Worm (Caenorhabditis elegans) whole organism, L1 larva: Measurements from ENCODE around the gene nhr-152.

Experiments used
- alr-1 ChIP-seq: fragments of 200-800 bp; sonication (Bioruptor generic); optimal IDR thresholded peaks from 2 replicates; lab custom pipeline; 2018; ENCODE audit warnings: borderline replicate concordance, mild to moderate bottlenecking, missing genetic modification characterization, missing compliant biosample characterization
- ceh-88 ChIP-seq: fragments of 200-800 bp; sonication (Bioruptor generic); IDR thresholded peaks from 2 replicates; pipeline ENCODE4 v1.3.6; 2022; ENCODE audit warnings: missing genetic modification characterization, missing compliant biosample characterization
- ceh-90 ChIP-seq: sonication (generic microtip); optimal IDR thresholded peaks from 2 replicates; lab custom pipeline; 2016; ENCODE audit warnings: missing genetic modification characterization, missing compliant biosample characterization
- efl-1 ChIP-seq, 4 experiments: fragments of 150-350 bp; optimal IDR thresholded peaks in 3 of 4; peaks in 1 of 4; 1 replicate in 1 of 4; 2 replicates in 3 of 4; lab custom pipeline; 2014; ENCODE audit warnings: missing biosample characterization in 2 of 4, missing genetic modification characterization in 2 of 4, missing genetic modification reagents in 2 of 4
- egl-27 ChIP-seq, 2 experiments: fragments of 150-350 bp in 1 of 2; sonication (generic microtip); optimal IDR thresholded peaks; 3 replicates each; lab custom pipeline; 2017 to 2018; ENCODE audit warnings: missing biosample characterization in 2 of 2, missing genetic modification characterization in 2 of 2, missing genetic modification reagents in 2 of 2
- elt-3 ChIP-seq, 6 experiments: fragments of 150-350 bp in 1 of 6; sonication (generic microtip); optimal IDR thresholded peaks; 2 replicates each; lab custom pipeline; 2017 to 2018; ENCODE audit warnings: missing biosample characterization in 6 of 6, missing genetic modification characterization in 6 of 6, inconsistent platforms in 1 of 6
- grh-1 ChIP-seq: fragments of 200-800 bp; sonication (Bioruptor generic); IDR thresholded peaks from 2 replicates; pipeline ENCODE4 v1.3.6; 2022; ENCODE audit warnings: missing genetic modification reagents, missing genetic modification characterization, missing compliant biosample characterization
- isw-1 ChIP-seq: fragments of 200-800 bp; sonication (Bioruptor generic); IDR thresholded peaks from 2 replicates; pipeline ENCODE4 v1.3.6; 2022; ENCODE audit warnings: missing genetic modification characterization, missing compliant biosample characterization
- lin-13 ChIP-seq: fragments of 150-350 bp; optimal IDR thresholded peaks from 2 replicates; lab custom pipeline; 2014; ENCODE audit warnings: missing biosample characterization, missing genetic modification reagents, missing genetic modification characterization
- lin-14 ChIP-seq: fragments of 200-800 bp; sonication (Bioruptor generic); optimal IDR thresholded peaks from 2 replicates; lab custom pipeline; 2018; ENCODE audit warnings: mild to moderate bottlenecking, missing genetic modification characterization, moderate library complexity, missing compliant biosample characterization
- lsy-2 ChIP-seq, 2 experiments: fragments of 150-350 bp; optimal IDR thresholded peaks; 2 replicates each; lab custom pipeline; 2014; ENCODE audit warnings: missing biosample characterization in 2 of 2, missing genetic modification characterization in 2 of 2
- mab-9 ChIP-seq: fragments of 200-800 bp; sonication (Bioruptor generic); IDR thresholded peaks from 2 replicates; pipeline ENCODE4 v1.3.6; 2022; ENCODE audit warnings: missing genetic modification reagents, missing genetic modification characterization, missing compliant biosample characterization
- mdl-1 ChIP-seq, 2 experiments: fragments of 150-350 bp; optimal IDR thresholded peaks; 2 replicates each; lab custom pipeline; 2014 to 2017; ENCODE audit warnings: missing biosample characterization in 2 of 2, missing genetic modification characterization in 2 of 2, inconsistent platforms in 1 of 2
- nhr-12 ChIP-seq: sonication (generic microtip); optimal IDR thresholded peaks from 2 replicates; lab custom pipeline; 2017; ENCODE audit warnings: missing biosample characterization, missing genetic modification characterization
- nhr-19 ChIP-seq: fragments of 200-800 bp; sonication (Bioruptor generic); conservative IDR thresholded peaks from 2 replicates; pipeline ENCODE4 v1.3.6; 2022; ENCODE audit warnings: missing genetic modification characterization, missing compliant biosample characterization
- nhr-28 ChIP-seq: fragments of 150-350 bp; optimal IDR thresholded peaks from 2 replicates; lab custom pipeline; 2014; ENCODE audit warnings: missing biosample characterization, missing genetic modification characterization
- nhr-47 ChIP-seq: sonication (generic microtip); optimal IDR thresholded peaks from 2 replicates; lab custom pipeline; 2016; ENCODE audit warnings: mild to moderate bottlenecking, missing genetic modification characterization, moderate library complexity, missing compliant biosample characterization
- nhr-84 ChIP-seq: sonication (generic microtip); optimal IDR thresholded peaks from 2 replicates; lab custom pipeline; 2017; ENCODE audit warnings: missing biosample characterization, missing genetic modification characterization
- nhr-90 ChIP-seq: sonication (generic microtip); optimal IDR thresholded peaks from 2 replicates; lab custom pipeline; 2016; ENCODE audit warnings: mild to moderate bottlenecking, missing genetic modification characterization, missing compliant biosample characterization; ENCODE audit not compliant: poor library complexity
- pag-3 ChIP-seq: sonication (generic microtip); optimal IDR thresholded peaks from 2 replicates; lab custom pipeline; 2017; ENCODE audit warnings: missing genetic modification characterization, mild to moderate bottlenecking, missing compliant biosample characterization, antibody characterized with exemption, borderline replicate concordance; ENCODE audit not compliant: insufficient read depth
- rnt-1 ChIP-seq: sonication (generic microtip); optimal IDR thresholded peaks from 2 replicates; lab custom pipeline; 2016; ENCODE audit warnings: mild to moderate bottlenecking, missing genetic modification characterization, moderate library complexity, missing compliant biosample characterization
- snpc-4 ChIP-seq: fragments of 150-350 bp; optimal IDR thresholded peaks from 2 replicates; lab custom pipeline; 2014; ENCODE audit warnings: missing biosample characterization, missing genetic modification characterization
- sox-4 ChIP-seq: sonication (generic microtip); optimal IDR thresholded peaks from 2 replicates; lab custom pipeline; 2016; ENCODE audit warnings: missing genetic modification characterization, missing compliant biosample characterization
- sptf-1 ChIP-seq: fragments of 150-350 bp; optimal IDR thresholded peaks from 2 replicates; lab custom pipeline; 2014; ENCODE audit warnings: missing biosample characterization, missing genetic modification characterization
- sup-37 ChIP-seq: fragments of 200-800 bp; sonication (Bioruptor generic); optimal IDR thresholded peaks from 2 replicates; lab custom pipeline; 2018; ENCODE audit warnings: mild to moderate bottlenecking, missing genetic modification characterization, missing compliant biosample characterization
- tbx-2 ChIP-seq: sonication (generic microtip); optimal IDR thresholded peaks from 2 replicates; lab custom pipeline; 2016; ENCODE audit warnings: missing genetic modification characterization, missing compliant biosample characterization
- tlp-1 ChIP-seq: fragments of 150-350 bp; optimal IDR thresholded peaks from 2 replicates; lab custom pipeline; 2014; ENCODE audit warnings: missing biosample characterization, missing genetic modification characterization
- unc-30 ChIP-seq: sonication (generic microtip); optimal IDR thresholded peaks from 2 replicates; lab custom pipeline; 2017; ENCODE audit warnings: missing biosample characterization, missing genetic modification characterization
- vab-15 ChIP-seq: sonication (generic microtip); optimal IDR thresholded peaks from 2 replicates; lab custom pipeline; 2017; ENCODE audit warnings: missing genotype, mild to moderate bottlenecking, missing genetic modification characterization, missing compliant biosample characterization
- zip-4 ChIP-seq: fragments of 200-800 bp; sonication (Bioruptor generic); optimal IDR thresholded peaks from 2 replicates; lab custom pipeline; 2018; ENCODE audit warnings: mild to moderate bottlenecking, missing genetic modification characterization, moderate library complexity, missing compliant biosample characterization
- ztf-11 ChIP-seq, 2 experiments: sonication (generic microtip); optimal IDR thresholded peaks; 2 replicates each; lab custom pipeline; 2016 to 2017; ENCODE audit warnings: missing genetic modification characterization in 2 of 2, missing biosample characterization in 1 of 2, missing compliant biosample characterization in 1 of 2

Gene nhr-152

ce11 chrV:7734909-7735308 lies 48.8 kb downstream of the nhr-152 start, which contains the start of gene clic-1 (continued):
- TF ChIP-seq pag-3 (tag; lab: Kevin White, UChicago) (no peak), grh-1 (GFP tag; lab: Robert Waterston, UW) (no peak), nhr-90 (tag; lab: Kevin White, UChicago) (no peak), egl-27 (tag; optimal IDR thresholded peaks at IDR 0.05; lab: Kevin White, UChicago) (no peak), lin-13 (GFP tag; lab: Kevin White, UChicago) (peak; percentile 9), isw-1 (GFP tag; lab: Robert Waterston, UW) (peak; percentile 56), elt-3 (tag; optimal IDR thresholded peaks at IDR 0.05; lab: Kevin White, UChicago) (peak in 2 of 6 experiments; percentile 15 to 59), ceh-90 (no peak), ceh-88 (GFP tag; lab: Robert Waterston, UW) (no peak), unc-30 (tag; lab: Kevin White, UChicago) (no peak), nhr-47 (peak; percentile 68), tlp-1 (tag; lab: Kevin White, UChicago) (no peak)

ce11 chrV:7735319-7735718 lies 49.2 kb downstream of the nhr-152 start, which contains the start of gene srr-10:
Gene srr-10, plus strand, starts transcription at chrV:7735619.
- TF ChIP-seq egl-27 (tag; optimal IDR thresholded peaks at IDR 0.05; lab: Kevin White, UChicago) (no peak), efl-1 (optimal IDR thresholded peaks at IDR 0.05; lab: Kevin White, UChicago) (no peak), efl-1 (GFP tag; optimal IDR thresholded peaks at IDR 0.05 in 1 of 2; lab: Kevin White, UChicago) (peak in 1 of 2 experiments; percentile 34)

ce11 chrV:7737710-7738109 lies 51.6 kb downstream of the nhr-152 start, which contains the start of gene srr-9:
Gene srr-9, plus strand, starts transcription at chrV:7738010.
- TF ChIP-seq elt-3 (tag; optimal IDR thresholded peaks at IDR 0.05; lab: Kevin White, UChicago): no peak
- no peak for TF ChIP-seq vab-15 (tag; lab: Kevin White, UChicago)
- no peak for TF ChIP-seq tbx-2 (tag; lab: Kevin White, UChicago)
- TF ChIP-seq lsy-2 (tag; optimal IDR thresholded peaks at IDR 0.05; lab: Kevin White, UChicago): no peak
- TF ChIP-seq pag-3 (tag; lab: Kevin White, UChicago): no peak
- TF ChIP-seq sox-4 (tag; lab: Kevin White, UChicago): no peak
- no peak for TF ChIP-seq nhr-84 (tag; lab: Kevin White, UChicago)
- no peak for TF ChIP-seq zip-4 (GFP tag; lab: Kevin White, UChicago)
- no peak for TF ChIP-seq ztf-11 (tag; optimal IDR thresholded peaks at IDR 0.05; lab: Kevin White, UChicago)
- TF ChIP-seq nhr-28: no peak
- TF ChIP-seq sup-37 (GFP tag; lab: Kevin White, UChicago): no peak
- TF ChIP-seq mdl-1 (tag; optimal IDR thresholded peaks at IDR 0.05; lab: Kevin White, UChicago): no peak
- TF ChIP-seq alr-1: no peak
- no peak for TF ChIP-seq nhr-12
- TF ChIP-seq nhr-19: no peak
- TF ChIP-seq lin-14 (GFP tag; lab: Kevin White, UChicago): no peak
- TF ChIP-seq mab-9 (GFP tag; lab: Robert Waterston, UW): no peak
- TF ChIP-seq sptf-1 (tag; lab: Kevin White, UChicago): no peak
- TF ChIP-seq snpc-4 (tag; lab: Kevin White, UChicago): no peak
- TF ChIP-seq rnt-1: no peak
